Fruit fly (Drosophila melanogaster): ENCODE measurements around the gene fry.

fry gene

DNA sequence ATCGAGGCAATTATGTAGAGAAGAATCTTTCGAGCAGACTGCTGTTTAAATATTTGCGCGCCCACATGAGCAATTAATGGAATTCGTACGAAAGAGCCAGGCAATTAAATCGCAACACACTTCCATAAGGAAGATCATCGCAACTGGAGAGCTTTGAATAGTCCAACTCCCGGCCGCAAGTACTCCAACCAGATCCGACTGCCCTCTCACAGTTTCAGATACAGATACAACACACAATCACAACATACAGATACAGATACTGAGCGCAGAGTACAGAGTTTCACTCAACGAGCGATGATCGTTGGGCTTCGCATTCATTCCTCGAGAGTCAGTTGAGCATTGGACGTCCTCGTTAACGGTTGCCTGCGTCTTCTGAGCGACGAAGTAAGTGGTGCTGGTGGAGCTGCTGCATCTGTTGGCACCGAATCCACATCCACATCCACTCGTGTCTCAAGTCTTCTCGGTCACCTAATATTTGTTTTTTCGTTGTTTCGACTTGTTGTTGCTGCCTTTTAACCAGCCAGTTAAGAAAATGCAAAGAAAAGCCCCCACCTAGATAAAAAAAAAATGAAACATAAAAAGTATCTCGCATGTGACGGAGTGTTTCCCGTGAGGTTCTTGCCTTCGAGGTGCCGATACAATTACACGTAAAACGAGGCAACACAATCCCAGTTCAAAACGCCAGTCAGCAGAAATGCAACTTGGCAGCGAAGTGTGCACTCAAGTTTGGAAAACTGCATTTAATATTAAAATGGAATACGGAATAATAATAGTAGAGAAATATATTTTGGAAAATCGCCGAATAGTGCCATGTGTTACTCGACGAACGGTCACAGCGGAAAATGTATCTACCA is 64.1 kb downstream of the fry start, which contains the start of gene LanB2:
LanB2 (plus strand) TSS at position 326 of the 854 bp plus-strand sequence.
- TF ChIP-seq insv (optimal IDR thresholded peaks at IDR 0.05) (no peak), h (optimal IDR thresholded peaks at IDR 0.05) (no peak)

- TF ChIP-seq ttk (optimal IDR thresholded peaks at IDR 0.05) (no peak), psq (optimal IDR thresholded peaks at IDR 0.05) (no peak), Myc (optimal IDR thresholded peaks at IDR 0.05) (no peak), insv (optimal IDR thresholded peaks at IDR 0.05) (no peak), Sin3A (optimal IDR thresholded peaks at IDR 0.05) (no peak), h (optimal IDR thresholded peaks at IDR 0.05) (no peak)
Observed at dm6 chr3L:9613960-9614588, 64.8 kb downstream of the fry start.

DNA sequence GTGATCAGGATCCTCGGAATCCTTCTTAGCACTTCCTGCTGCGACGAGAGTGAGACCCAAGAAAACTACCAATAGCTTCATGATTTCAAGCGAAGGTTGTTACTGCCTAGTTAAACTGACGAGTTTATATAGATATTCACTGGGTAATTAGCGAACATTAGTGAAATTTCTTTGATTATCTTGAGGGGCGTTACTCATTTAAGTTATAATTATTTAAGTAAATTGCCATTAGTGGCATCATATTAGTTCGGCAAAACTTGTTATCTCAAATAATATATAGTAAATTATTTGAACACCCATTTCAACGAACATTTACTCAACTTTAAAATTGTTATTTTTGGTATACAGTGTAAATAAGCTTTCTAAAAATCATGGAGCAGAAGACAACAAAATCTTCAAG is 77.7 kb downstream of the fry start, which contains the start of the genes CG3088 and CG3306:
CG3088 (minus strand) TSS at position 101 of the 400 bp plus-strand sequence.
CG3306 (plus strand) TSS at position 299 of the 400 bp plus-strand sequence.
- TF ChIP-seq ttk (optimal IDR thresholded peaks at IDR 0.05) (no peak), h (optimal IDR thresholded peaks at IDR 0.05) (no peak), insv (optimal IDR thresholded peaks at IDR 0.05) (no peak), psq (optimal IDR thresholded peaks at IDR 0.05) (no peak), Myc (optimal IDR thresholded peaks at IDR 0.05) (no peak), Sin3A (optimal IDR thresholded peaks at IDR 0.05) (no peak)

- TF ChIP-seq insv (optimal IDR thresholded peaks at IDR 0.05) (no peak), ttk (optimal IDR thresholded peaks at IDR 0.05) (no peak), Myc (optimal IDR thresholded peaks at IDR 0.05) (no peak), psq (optimal IDR thresholded peaks at IDR 0.05) (no peak), Sin3A (optimal IDR thresholded peaks at IDR 0.05) (no peak), h (optimal IDR thresholded peaks at IDR 0.05) (no peak)
Observed at dm6 chr3L:9598688-9599087, 80.2 kb downstream of the fry start, which contains the start of gene CG3222. Gene CG3222 (plus strand): TSS chr3L:9598988.

DNA sequence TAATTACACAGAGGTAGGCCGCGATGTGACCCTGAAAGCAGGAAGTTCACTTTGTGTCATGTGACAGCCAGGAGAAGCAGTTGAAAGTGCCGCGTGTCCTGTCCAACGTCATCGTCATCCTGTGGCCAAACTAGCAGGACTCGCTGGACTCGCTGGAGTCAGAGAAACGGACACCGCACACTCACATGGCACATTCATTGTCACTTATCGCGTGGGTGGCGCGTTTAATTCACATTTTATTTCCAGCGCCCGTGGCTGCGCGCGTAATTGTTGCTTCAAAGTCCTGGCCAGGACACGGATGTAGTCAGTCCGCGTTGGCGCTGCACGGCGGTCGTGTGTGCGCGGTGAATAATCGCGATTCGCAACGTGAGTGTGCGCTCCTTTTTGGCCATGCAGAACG is 81.4 kb downstream of the fry start, which contains the start of gene Tmc:
Tmc (plus strand) TSS at position 301 of the 400 bp plus-strand sequence.
- TF ChIP-seq psq (optimal IDR thresholded peaks at IDR 0.05) (no peak), Sin3A (optimal IDR thresholded peaks at IDR 0.05) (no peak), Myc (optimal IDR thresholded peaks at IDR 0.05) (no peak), ttk (optimal IDR thresholded peaks at IDR 0.05) (no peak), insv (optimal IDR thresholded peaks at IDR 0.05) (no peak), h (optimal IDR thresholded peaks at IDR 0.05) (no peak)

DNA sequence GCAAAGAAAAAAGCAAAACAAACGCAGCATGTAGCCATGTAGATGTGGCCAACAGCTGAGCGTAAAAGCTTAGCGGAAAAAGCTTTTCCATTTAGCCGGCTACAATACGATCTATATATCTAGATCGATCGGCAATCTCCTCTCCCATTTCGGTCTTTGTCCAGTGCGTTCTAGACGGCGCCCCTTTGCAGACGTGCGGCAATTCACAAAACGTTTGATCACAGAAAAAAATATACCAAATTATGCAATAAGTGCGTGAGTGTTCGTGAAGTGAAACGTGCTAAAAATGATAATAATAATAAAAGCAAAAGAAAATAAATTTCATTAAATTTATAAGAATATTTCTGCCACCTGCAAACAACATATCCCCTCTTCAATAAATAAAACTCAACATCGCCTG is 95.5 kb downstream of the fry start:
- TF ChIP-seq psq (optimal IDR thresholded peaks at IDR 0.05) (no peak), ttk (optimal IDR thresholded peaks at IDR 0.05) (no peak), insv (optimal IDR thresholded peaks at IDR 0.05) (no peak), Sin3A (optimal IDR thresholded peaks at IDR 0.05) (no peak), h (optimal IDR thresholded peaks at IDR 0.05) (no peak), Myc (optimal IDR thresholded peaks at IDR 0.05) (no peak)

Data from Kc167 (cell line).